Fruit fly (Drosophila melanogaster) S2 (cell line): Measurements from ENCODE around the gene Rab10.

ENCODE experiments used
- CG8478 ChIP-seq: fragments of >200 bp; optimal IDR thresholded peaks from 2 replicates; lab custom pipeline; 2018
- CTCF ChIP-seq, 2 experiments: fragments of >200 bp; optimal IDR thresholded peaks; 2 replicates each; lab custom pipeline; 2018

DNA sequence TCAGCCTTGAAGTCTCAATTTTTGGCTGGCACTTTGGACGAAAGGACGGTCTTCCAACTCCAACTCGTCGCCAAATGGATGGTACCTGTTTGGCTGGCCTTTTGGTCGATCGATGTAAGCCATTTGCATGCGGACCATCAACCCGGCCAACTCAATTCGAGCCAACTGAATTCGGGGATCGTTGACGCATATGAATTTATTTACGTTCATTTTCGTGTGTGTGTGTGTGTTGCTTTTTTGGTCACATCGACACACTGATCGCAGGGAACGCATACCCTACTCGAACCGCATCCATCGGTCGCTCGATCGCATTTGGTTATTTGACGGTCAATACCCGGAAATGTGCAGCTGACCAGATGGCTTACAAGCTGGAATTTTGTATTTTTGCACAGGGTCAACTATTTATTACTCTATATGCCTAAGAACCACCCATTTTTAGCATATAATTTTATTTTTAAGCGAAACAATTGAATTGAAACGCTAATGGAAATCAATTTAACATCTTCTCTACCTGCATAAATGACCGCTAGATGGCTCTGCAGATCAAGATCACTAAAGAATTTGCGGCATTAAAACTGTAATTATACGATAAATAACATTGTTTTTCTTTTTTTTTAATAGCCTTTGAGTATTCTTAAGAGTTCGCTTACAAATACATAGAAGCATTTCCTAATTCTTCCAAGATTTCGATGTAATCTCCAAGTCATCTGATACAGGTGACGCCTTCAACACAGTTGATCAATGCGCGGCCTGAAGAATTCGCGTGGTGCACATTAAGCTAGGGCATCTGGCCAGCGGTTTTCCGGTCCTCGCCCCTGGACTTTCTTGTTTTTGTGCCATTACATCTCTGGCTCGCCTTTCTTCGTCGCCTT, 12.2 kb upstream of the Rab10 start:
- TF ChIP-seq CG8478 (lab: Kevin White, UChicago) = no peak
- TF ChIP-seq CTCF (optimal IDR thresholded peaks at IDR 0.05; lab: Kevin White, UChicago) = peak; percentile 56 to 71
